Worm (Caenorhabditis elegans) whole organism, L4 larva: Measurements from ENCODE around the gene F44F4.15.

ENCODE experiments used
- D1046.2 ChIP-seq: fragments of 200-800 bp; sonication (Bioruptor generic); IDR thresholded peaks from 2 replicates; pipeline ENCODE4 v1.3.6; 2022; ENCODE audit warnings: missing genetic modification characterization, missing compliant biosample characterization
- F44E2.7 ChIP-seq: fragments of 200-800 bp; sonication (Bioruptor generic); IDR thresholded peaks from 2 replicates; pipeline ENCODE4 v2.1.2; 2022; ENCODE audit warnings: missing genetic modification characterization, missing compliant biosample characterization
- ZK337.2 ChIP-seq: fragments of 200-800 bp; sonication (Bioruptor generic); IDR thresholded peaks from 2 replicates; pipeline ENCODE4 v1.3.6; 2022; ENCODE audit warnings: missing genetic modification reagents, missing genetic modification characterization, missing compliant biosample characterization
- ZK546.5 ChIP-seq, 2 experiments: sonication (generic microtip); optimal IDR thresholded peaks; 2 replicates each; lab custom pipeline; 2017; ENCODE audit warnings: missing biosample characterization in 2 of 2, missing genetic modification characterization in 2 of 2
- arid-1 ChIP-seq: fragments of 200-800 bp; sonication (Bioruptor generic); conservative IDR thresholded peaks from 2 replicates; pipeline ENCODE4 v1.3.6; 2022; ENCODE audit warnings: missing genetic modification reagents, missing genetic modification characterization, missing compliant biosample characterization
- ctbp-1 ChIP-seq: fragments of 200-800 bp; sonication (Bioruptor generic); IDR thresholded peaks from 2 replicates; pipeline ENCODE4 v1.3.6; 2022; ENCODE audit warnings: missing genetic modification reagents, missing genetic modification characterization, missing compliant biosample characterization
- daf-16 ChIP-seq, 3 experiments: sonication (generic microtip); optimal IDR thresholded peaks; 2 replicates each; lab custom pipeline; 2016 to 2017; ENCODE audit warnings: missing genetic modification characterization in 3 of 3, missing genetic modification reagents in 3 of 3, mild to moderate bottlenecking in 2 of 3, missing compliant biosample characterization in 2 of 3, missing biosample characterization in 1 of 3, moderate library complexity in 1 of 3
- daf-19 ChIP-seq: fragments of 200-800 bp; sonication (Bioruptor generic); conservative IDR thresholded peaks from 2 replicates; pipeline ENCODE4 v1.3.6; 2022; ENCODE audit warnings: missing genetic modification characterization, missing compliant biosample characterization
- dmd-6 ChIP-seq: fragments of 200-800 bp; sonication (Bioruptor generic); IDR thresholded peaks from 2 replicates; pipeline ENCODE4 v1.3.6; 2022; ENCODE audit warnings: missing genetic modification reagents, missing genetic modification characterization, missing compliant biosample characterization
- dpl-1 ChIP-seq: fragments of 150-350 bp; optimal IDR thresholded peaks from 2 replicates; lab custom pipeline; 2014; ENCODE audit warnings: missing biosample characterization, missing genetic modification reagents, missing genetic modification characterization
- egl-27 ChIP-seq: sonication (generic microtip); optimal IDR thresholded peaks from 3 replicates; lab custom pipeline; 2017; ENCODE audit warnings: missing biosample characterization, missing genetic modification reagents, missing genetic modification characterization
- hif-1 ChIP-seq, 2 experiments: sonication (generic microtip); optimal IDR thresholded peaks; 2 replicates each; lab custom pipeline; 2016 to 2017; ENCODE audit warnings: missing compliant biosample characterization in 2 of 2, missing genetic modification characterization in 2 of 2, missing genetic modification reagents in 2 of 2, missing genotype in 2 of 2, mild to moderate bottlenecking in 1 of 2
- hlh-11 ChIP-seq: fragments of 200-800 bp; sonication (Bioruptor generic); optimal IDR thresholded peaks from 2 replicates; lab custom pipeline; 2018; ENCODE audit warnings: mild to moderate bottlenecking, missing genetic modification characterization, missing compliant biosample characterization
- hlh-30 ChIP-seq: sonication (generic microtip); optimal IDR thresholded peaks from 2 replicates; lab custom pipeline; 2017; ENCODE audit warnings: antibody characterized with exemption, mild to moderate bottlenecking, missing genetic modification characterization, missing compliant biosample characterization; ENCODE audit not compliant: insufficient read depth
- hmg-1.1 ChIP-seq: fragments of 200-800 bp; sonication (Bioruptor generic); IDR thresholded peaks from 2 replicates; pipeline ENCODE4 v1.3.6; 2022; ENCODE audit warnings: missing genetic modification reagents, missing genetic modification characterization, missing compliant biosample characterization
- lim-7 ChIP-seq: fragments of 200-800 bp; sonication (Bioruptor generic); IDR thresholded peaks from 2 replicates; pipeline ENCODE4 v1.3.6; 2022; ENCODE audit warnings: missing genetic modification characterization, missing compliant biosample characterization
- lin-1 ChIP-seq: fragments of 200-800 bp; sonication (Bioruptor generic); IDR thresholded peaks from 2 replicates; pipeline ENCODE4 v1.3.6; 2022; ENCODE audit warnings: missing genetic modification reagents, missing genetic modification characterization, missing compliant biosample characterization
- lin-29 ChIP-seq: fragments of 200-800 bp; sonication (Bioruptor generic); IDR thresholded peaks from 2 replicates; pipeline ENCODE4 v1.3.6; 2022; ENCODE audit warnings: missing genetic modification reagents, missing genetic modification characterization, missing compliant biosample characterization
- lin-38 ChIP-seq: fragments of 200-800 bp; sonication (Bioruptor generic); IDR thresholded peaks from 2 replicates; pipeline ENCODE4 v1.3.6; 2022; ENCODE audit warnings: missing genetic modification reagents, missing genetic modification characterization, missing compliant biosample characterization
- lsy-2 ChIP-seq, 2 experiments: fragments of 150-350 bp in 1 of 2; sonication (generic microtip) in 1 of 2; optimal IDR thresholded peaks; 2 replicates each; lab custom pipeline; 2014 to 2017; ENCODE audit warnings: missing biosample characterization in 2 of 2, missing genetic modification characterization in 2 of 2
- madf-5 ChIP-seq, 2 experiments: fragments of 200-800 bp; sonication (Bioruptor generic); IDR thresholded peaks; 2 replicates each; pipeline ENCODE4 v1.3.6; 2022; ENCODE audit warnings: missing compliant biosample characterization in 2 of 2, missing genetic modification characterization in 2 of 2
- mdl-1 ChIP-seq, 2 experiments: fragments of 150-350 bp in 1 of 2; sonication (generic microtip) in 1 of 2; optimal IDR thresholded peaks; 2 replicates each; lab custom pipeline; 2014 to 2017; ENCODE audit warnings: missing biosample characterization in 2 of 2, missing genetic modification characterization in 2 of 2
- mes-2 ChIP-seq: sonication (generic microtip); optimal IDR thresholded peaks from 2 replicates; lab custom pipeline; 2016; ENCODE audit warnings: missing genotype, mild to moderate bottlenecking, missing genetic modification characterization, missing compliant biosample characterization; ENCODE audit not compliant: poor library complexity, severe bottlenecking
- mxl-2 ChIP-seq: fragments of 200-800 bp; sonication (Bioruptor generic); conservative IDR thresholded peaks from 2 replicates; pipeline ENCODE4 v1.3.6; 2022; ENCODE audit warnings: missing genetic modification reagents, missing genetic modification characterization, missing compliant biosample characterization
- mxl-3 ChIP-seq: fragments of 200-800 bp; sonication (Bioruptor generic); optimal IDR thresholded peaks from 2 replicates; lab custom pipeline; 2018; ENCODE audit warnings: mild to moderate bottlenecking, missing genetic modification characterization, missing compliant biosample characterization
- nhr-28 ChIP-seq: fragments of 150-350 bp; optimal IDR thresholded peaks from 2 replicates; lab custom pipeline; 2014; ENCODE audit warnings: missing biosample characterization, missing genetic modification characterization
- nhr-48 ChIP-seq: sonication (generic microtip); optimal IDR thresholded peaks from 2 replicates; lab custom pipeline; 2016; ENCODE audit warnings: mild to moderate bottlenecking, missing genetic modification characterization, missing compliant biosample characterization
- nhr-77 ChIP-seq: fragments of 150-350 bp; optimal IDR thresholded peaks from 2 replicates; lab custom pipeline; 2014; ENCODE audit warnings: missing biosample characterization, missing genetic modification characterization
- pha-4 ChIP-seq, 2 experiments: fragments of 150-350 bp in 1 of 2; fragments of 200-800 bp in 1 of 2; sonication (Bioruptor generic) in 1 of 2; IDR thresholded peaks in 1 of 2; optimal IDR thresholded peaks in 1 of 2; 2 replicates each; pipeline versions ENCODE4 v1.3.6 to Lab custom; 2014 to 2022; ENCODE audit warnings: missing genetic modification characterization in 2 of 2, missing genetic modification reagents in 2 of 2, missing biosample characterization in 1 of 2, missing compliant biosample characterization in 1 of 2
- skn-1 ChIP-seq: fragments of 150-350 bp; optimal IDR thresholded peaks from 2 replicates; lab custom pipeline; 2014; ENCODE audit warnings: missing biosample characterization, missing genetic modification characterization
- spr-3 ChIP-seq: fragments of 200-800 bp; sonication (Bioruptor generic); optimal IDR thresholded peaks from 2 replicates; lab custom pipeline; 2018; ENCODE audit warnings: mild to moderate bottlenecking, missing genetic modification characterization, missing compliant biosample characterization
- tag-97 ChIP-seq: fragments of 200-800 bp; sonication (Bioruptor generic); IDR thresholded peaks from 2 replicates; pipeline ENCODE4 v1.3.6; 2022; ENCODE audit warnings: missing genetic modification characterization, missing compliant biosample characterization
- tra-1 ChIP-seq: fragments of 200-800 bp; sonication (Bioruptor generic); IDR thresholded peaks from 2 replicates; pipeline ENCODE4 v1.3.6; 2022; ENCODE audit warnings: missing genetic modification reagents, missing genetic modification characterization, missing compliant biosample characterization
- unc-130 ChIP-seq: sonication (generic microtip); optimal IDR thresholded peaks from 2 replicates; lab custom pipeline; 2016; ENCODE audit warnings: missing genetic modification reagents, missing genetic modification characterization, missing compliant biosample characterization
- unc-62 ChIP-seq, 3 experiments: fragments of 150-350 bp in 1 of 3; sonication (generic microtip); optimal IDR thresholded peaks in 2 of 3; peaks in 1 of 3; 1 replicate in 1 of 3; 2 replicates in 2 of 3; lab custom pipeline; 2014 to 2017; ENCODE audit warnings: missing biosample characterization in 3 of 3, missing genetic modification characterization in 3 of 3, missing genetic modification reagents in 3 of 3, missing genotype in 1 of 3
- zfp-2 ChIP-seq: sonication (generic microtip); optimal IDR thresholded peaks from 2 replicates; lab custom pipeline; 2016; ENCODE audit warnings: mild to moderate bottlenecking, missing genetic modification characterization, missing compliant biosample characterization
- zip-11 ChIP-seq: fragments of 200-800 bp; sonication (Bioruptor generic); IDR thresholded peaks from 2 replicates; pipeline ENCODE4 v1.3.6; 2022; ENCODE audit warnings: missing genetic modification characterization, missing compliant biosample characterization

The F44F4.15 gene

DNA sequence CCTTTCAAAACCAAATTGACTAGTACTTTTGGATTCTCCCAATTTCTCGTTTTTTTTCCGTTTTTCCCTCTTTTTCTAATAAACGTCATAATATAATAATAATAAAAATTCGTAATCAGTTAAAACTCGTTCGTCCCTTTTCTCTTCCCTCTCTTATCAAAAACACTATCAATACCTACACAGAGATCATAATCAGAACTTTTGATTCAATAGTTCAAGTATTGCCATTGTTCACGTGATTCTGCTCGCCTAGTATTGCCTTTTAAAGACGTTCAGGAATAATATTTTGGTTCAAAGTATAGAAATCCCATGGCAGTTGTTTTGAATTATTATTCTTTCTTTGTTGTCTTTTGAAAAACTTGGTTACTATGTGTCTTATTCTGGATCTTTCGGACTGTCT, 10.2 kb downstream of the F44F4.15 start (continued):
- TF ChIP-seq arid-1 (GFP tag; lab: Robert Waterston, UW) (no peak), nhr-77 (tag; lab: Kevin White, UChicago) (peak; percentile 84), zfp-2 (no peak), hlh-30 (tag; lab: Kevin White, UChicago) (peak; percentile 78), D1046.2 (no peak), lsy-2 (tag; optimal IDR thresholded peaks at IDR 0.05; lab: Kevin White, UChicago) (peak in 1 of 2 experiments; percentile 32), tag-97 (no peak), skn-1 (no peak), lin-1 (GFP tag; lab: Robert Waterston, UW) (peak; percentile 13; the same call in 1 of the 2 replicates), dmd-6 (GFP tag; lab: Robert Waterston, UW) (peak; percentile 89), tra-1 (GFP tag; lab: Robert Waterston, UW) (peak; percentile 33; the same call in 1 of the 2 replicates), nhr-48 (peak; percentile 57), hif-1 (tag; optimal IDR thresholded peaks at IDR 0.05; lab: Kevin White, UChicago) (peak in 1 of 2 experiments; percentile 56), madf-5 (GFP tag; IDR thresholded peaks at IDR 0.05; lab: Robert Waterston, UW) (no peak)

DNA sequence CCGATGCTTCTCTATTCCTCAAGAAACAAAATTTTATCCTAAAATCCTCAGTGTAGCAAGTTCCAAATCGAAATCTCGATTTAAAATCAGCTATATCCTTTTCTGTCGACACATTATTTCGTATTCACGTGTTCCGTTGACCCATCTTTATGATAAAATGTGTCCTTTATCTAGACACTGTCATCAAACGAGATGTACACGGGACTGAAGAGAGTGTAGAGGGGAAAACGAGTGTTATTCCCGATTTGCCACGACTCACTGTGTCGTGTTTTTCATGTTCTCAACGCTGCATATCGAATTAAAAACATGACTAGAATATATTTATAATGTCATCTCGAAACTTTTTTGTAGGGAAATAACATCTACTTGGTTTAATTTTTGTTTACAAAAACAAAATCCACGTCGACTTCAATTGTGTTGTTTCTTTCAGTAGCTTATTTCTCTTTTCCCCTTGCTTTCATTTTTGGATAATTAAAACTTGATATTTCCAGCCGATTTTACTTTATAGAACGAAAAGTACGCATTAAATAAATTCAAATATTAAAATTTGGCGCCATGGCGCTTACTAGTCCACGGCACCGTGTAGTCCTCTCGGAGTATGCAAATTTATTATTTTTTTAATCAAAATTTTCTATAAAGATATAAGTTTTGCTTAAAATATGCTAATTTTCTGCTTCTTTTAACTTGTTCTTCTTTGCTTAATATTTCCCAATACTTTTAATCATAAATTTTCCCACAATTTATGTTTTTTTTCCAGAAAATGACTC, 11.5 kb downstream of the F44F4.15 start, which contains the start of gene metr-1:
TSS of gene metr-1 (plus strand) at position 758 of the 767 bp plus-strand sequence.
- TF ChIP-seq mdl-1 (tag; optimal IDR thresholded peaks at IDR 0.05; lab: Kevin White, UChicago) (peak in 1 of 2 experiments; percentile 41), mes-2 (peak; percentile 89), daf-19 (GFP tag; lab: Robert Waterston, UW) (no peak), lsy-2 (tag; optimal IDR thresholded peaks at IDR 0.05; lab: Kevin White, UChicago) (peak in 1 of 2 experiments; percentile 55), lin-38 (GFP tag; lab: Robert Waterston, UW) (peak; percentile 43), ZK546.5 (tag; optimal IDR thresholded peaks at IDR 0.05; lab: Kevin White, UChicago) (no peak), ctbp-1 (GFP tag; lab: Robert Waterston, UW) (no peak), unc-62 (GFP tag; optimal IDR thresholded peaks at IDR 0.05 in 1 of 2; lab: Kevin White, UChicago) (peak in 1 of 2 experiments; percentile 28), unc-62 (tag; optimal IDR thresholded peaks at IDR 0.05; lab: Kevin White, UChicago) (no peak), daf-16 (GFP tag; optimal IDR thresholded peaks at IDR 0.05; lab: Kevin White, UChicago) (no peak), daf-16 (tag; optimal IDR thresholded peaks at IDR 0.05; lab: Kevin White, UChicago) (peak; percentile 63), F44E2.7 (GFP tag; lab: Robert Waterston, UW) (no peak), dpl-1 (GFP tag; lab: Kevin White, UChicago) (peak; percentile 83), hif-1 (tag; optimal IDR thresholded peaks at IDR 0.05; lab: Kevin White, UChicago) (no peak), zip-11 (GFP tag; lab: Robert Waterston, UW) (no peak), hmg-1.1 (GFP tag; lab: Robert Waterston, UW) (0 out of 2 replicates have a peak, but pooled peaks have one; percentile 15), unc-130 (GFP tag; lab: Kevin White, UChicago) (peak; percentile 66), mxl-3 (GFP tag; lab: Kevin White, UChicago) (peak; percentile 74), lin-29 (GFP tag; lab: Robert Waterston, UW) (no peak), nhr-28 (tag; lab: Kevin White, UChicago) (peak; percentile 32), egl-27 (tag; lab: Kevin White, UChicago) (no peak), spr-3 (GFP tag; lab: Kevin White, UChicago) (no peak), lim-7 (GFP tag; lab: Robert Waterston, UW) (0 out of 2 replicates have a peak, but pooled peaks have one; percentile 23), hlh-11 (tag; lab: Kevin White, UChicago) (peak; percentile 60), ZK337.2 (GFP tag; lab: Robert Waterston, UW) (0 out of 2 replicates have a peak, but pooled peaks have one; percentile 34), mxl-2 (no peak), hlh-30 (tag; lab: Kevin White, UChicago) (peak; percentile 55), pha-4 (GFP tag; IDR thresholded peaks at IDR 0.05; lab: Robert Waterston, UW) (no peak), pha-4 (tag; optimal IDR thresholded peaks at IDR 0.05; lab: Kevin White, UChicago) (no peak)
